Worm (Caenorhabditis elegans) whole organism, dauer: ENCODE results near the gene hot-7.

ENCODE experiments used
- unc-62 ChIP-seq: sonication (generic microtip); optimal IDR thresholded peaks from 2 replicates; lab custom pipeline; 2017; ENCODE audit warnings: missing biosample characterization, missing genetic modification reagents, missing genetic modification characterization

hot-7 gene

DNA sequence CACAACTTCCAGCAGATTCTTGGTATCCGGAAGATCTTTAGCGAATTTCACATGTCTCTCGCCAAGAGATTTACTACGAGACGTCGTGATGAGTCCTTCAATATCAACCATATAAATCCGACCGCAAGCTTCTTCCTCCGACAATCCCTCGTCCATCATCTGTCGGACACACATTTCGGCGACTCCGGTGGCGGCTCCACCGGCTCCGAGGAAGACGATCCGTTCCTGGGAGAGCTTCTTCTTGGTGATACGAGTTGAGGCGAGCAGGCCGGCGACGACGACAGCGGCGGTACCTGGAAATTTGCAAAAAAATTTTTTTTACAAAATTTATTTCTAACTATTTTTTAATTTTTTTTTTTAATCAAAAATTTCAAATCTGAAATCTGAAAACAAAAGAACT is 18.9 kb downstream of the hot-7 start:
- no peak for TF ChIP-seq unc-62 (GFP tag; lab: Kevin White, UChicago)

DNA sequence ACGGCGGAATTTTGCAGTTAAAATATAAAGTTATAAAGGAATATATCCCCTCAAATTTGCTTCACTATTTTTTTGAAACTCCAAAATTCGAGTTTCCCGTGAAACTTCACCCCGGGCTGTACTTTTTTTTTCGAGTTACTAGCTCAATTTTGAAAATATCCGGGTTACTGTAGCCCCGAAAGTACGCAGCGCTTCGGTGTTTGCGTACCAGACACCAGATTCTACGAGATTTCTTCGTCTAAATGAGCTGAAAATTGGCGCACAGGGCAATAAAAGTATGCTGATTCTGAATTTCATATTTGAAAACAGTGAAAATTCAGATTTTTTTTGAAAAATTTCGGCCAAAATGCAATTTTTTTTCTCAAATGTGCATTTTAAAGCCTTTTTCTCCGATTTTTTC is 19.7 kb downstream of the hot-7 start:
- no peak for TF ChIP-seq unc-62 (GFP tag; lab: Kevin White, UChicago)

DNA sequence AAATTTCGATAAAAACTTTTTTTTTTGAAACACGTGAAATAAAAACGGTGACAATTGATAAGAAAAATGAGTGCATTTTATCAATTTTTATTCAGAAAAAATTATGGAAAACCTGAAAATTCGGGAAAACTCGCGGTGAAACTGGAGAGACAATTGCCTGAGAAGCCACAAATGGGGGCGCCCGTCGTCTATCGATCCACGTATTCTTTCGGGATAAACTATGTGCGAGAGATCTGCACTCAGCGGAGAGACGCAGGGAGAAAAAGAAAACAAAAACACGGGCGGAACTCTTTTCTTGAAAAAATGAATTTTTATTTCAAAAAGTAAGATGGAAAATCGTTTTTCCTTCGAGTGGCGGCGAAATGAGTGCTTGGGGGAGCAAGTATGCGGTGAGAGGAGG is 22.7 kb downstream of the hot-7 start, which contains the start of gene men-1:
TSS of gene men-1 (minus strand) at position 242 of the 400 bp plus-strand sequence.
- TF ChIP-seq unc-62 (GFP tag; lab: Kevin White, UChicago): no peak

DNA sequence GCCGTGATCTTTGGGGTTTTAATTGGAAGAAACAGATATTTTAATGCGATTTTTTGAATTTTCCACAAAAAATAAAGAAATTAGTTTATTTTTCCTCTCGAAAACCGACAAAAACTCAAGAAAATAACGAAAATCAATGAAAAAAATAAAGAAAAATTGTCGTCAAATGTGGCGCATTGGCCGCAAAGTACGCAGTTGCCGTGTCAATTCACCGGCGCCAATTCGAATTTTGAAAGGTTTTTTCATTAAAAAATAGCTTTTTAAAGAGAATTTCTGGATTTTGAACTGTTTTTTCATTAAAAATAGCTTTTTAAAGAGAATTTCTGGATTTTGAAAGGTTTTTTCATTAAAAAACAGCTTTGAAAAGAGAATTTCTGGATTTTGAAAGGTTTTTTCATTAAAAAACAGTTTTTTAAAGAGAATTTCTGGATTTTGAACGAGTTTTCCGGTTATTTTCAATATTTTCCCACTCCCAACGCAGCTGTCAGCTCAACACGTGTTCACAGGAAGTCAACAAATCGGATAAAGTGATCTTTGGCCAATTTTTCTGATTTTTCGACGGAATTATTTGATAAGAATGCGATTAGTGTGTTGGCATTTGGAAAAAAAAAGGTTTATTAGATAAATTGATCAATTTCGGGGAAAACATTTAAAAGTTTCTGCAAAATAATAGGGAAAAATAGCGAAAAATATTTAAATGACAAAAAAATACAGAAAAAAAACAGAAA is 23.3 kb downstream of the hot-7 start:
- no peak for TF ChIP-seq unc-62 (GFP tag; lab: Kevin White, UChicago)

DNA sequence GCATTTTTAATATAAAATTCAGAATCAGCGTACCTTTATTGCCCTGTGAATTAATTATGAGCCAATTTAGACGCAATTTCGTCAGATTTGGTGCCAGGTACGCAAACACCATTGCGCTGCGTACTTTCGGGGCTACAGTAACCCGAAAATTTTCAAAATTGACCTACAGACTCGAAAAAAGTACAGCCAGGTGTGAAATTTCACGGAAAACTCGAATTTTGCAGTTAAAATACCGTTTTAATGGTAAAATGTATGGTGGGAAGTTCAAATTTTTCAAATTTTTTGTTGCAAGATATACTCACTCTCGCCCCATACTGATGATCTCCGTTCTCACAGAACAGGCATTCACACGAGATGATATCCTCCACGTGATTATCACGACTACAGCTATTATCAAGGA is 25.4 kb downstream of the hot-7 start:
- TF ChIP-seq unc-62 (GFP tag; lab: Kevin White, UChicago): no peak

DNA sequence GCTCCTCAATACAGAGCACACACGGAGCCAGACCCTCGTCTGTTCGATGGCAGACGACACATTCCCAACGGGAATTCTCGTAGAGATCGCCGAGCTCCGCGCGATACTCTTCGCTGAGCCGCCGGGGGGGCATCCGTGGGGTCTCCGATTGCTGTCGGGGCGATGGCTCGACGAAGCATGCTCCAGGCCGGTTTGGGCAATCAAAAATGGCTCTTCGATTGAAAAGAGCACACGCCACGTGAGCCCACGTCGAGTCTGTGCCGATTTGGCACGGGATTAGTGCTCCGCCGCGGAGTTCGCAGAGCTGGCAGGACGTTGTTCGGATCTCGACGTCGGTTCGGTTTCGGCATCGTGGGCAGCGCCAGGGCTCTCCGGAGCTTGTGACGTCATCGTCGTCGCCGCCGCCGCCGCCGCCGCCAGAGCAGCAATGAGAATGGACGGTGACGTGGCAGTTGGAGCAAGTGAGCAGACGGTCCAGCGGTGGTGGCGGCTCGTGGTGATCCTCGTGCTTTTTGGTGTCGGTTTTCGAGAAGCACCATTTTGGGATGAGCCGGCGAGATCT is 26.1 kb downstream of the hot-7 start:
- no peak for TF ChIP-seq unc-62 (GFP tag; lab: Kevin White, UChicago)

DNA sequence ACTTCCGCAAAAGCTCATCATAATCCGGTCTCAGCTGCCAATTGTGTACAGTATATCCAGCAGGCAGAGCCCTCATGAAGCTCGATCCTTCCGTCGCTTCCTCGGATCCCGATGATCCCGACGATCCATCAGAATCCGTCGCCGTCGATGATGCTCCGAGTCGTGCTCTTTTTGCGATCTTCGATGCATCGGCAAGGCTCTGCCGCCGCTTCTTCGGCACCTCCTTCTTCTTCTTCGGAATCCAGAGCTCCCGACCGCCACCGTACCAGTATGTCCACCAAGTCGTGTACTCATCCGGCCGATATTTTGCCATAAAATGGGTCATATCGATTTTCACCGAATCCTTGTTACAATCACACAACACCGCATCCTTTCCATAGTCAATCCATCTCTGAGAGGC is 28.7 kb downstream of the hot-7 start:
- no peak for TF ChIP-seq unc-62 (GFP tag; lab: Kevin White, UChicago)

DNA sequence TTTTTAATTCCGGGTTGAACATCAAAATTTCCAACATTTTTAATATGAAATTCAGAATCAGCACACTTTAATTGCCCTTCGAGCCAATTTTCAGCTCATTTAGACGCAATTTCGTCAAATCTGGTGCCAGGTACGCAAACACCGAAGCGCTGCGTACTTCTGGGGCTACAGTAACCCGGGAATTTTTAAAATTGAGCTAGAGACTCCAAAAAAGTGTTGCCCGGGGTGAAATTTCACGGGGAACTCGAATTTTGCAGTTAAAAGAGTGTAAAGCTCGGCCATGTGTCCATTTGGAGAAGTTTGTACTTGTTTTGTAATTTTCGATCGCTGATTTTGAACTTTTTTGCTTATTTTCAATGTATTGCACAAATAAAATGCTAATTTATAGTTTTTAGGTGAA is 31.0 kb downstream of the hot-7 start:
- no peak for TF ChIP-seq unc-62 (GFP tag; lab: Kevin White, UChicago)

DNA sequence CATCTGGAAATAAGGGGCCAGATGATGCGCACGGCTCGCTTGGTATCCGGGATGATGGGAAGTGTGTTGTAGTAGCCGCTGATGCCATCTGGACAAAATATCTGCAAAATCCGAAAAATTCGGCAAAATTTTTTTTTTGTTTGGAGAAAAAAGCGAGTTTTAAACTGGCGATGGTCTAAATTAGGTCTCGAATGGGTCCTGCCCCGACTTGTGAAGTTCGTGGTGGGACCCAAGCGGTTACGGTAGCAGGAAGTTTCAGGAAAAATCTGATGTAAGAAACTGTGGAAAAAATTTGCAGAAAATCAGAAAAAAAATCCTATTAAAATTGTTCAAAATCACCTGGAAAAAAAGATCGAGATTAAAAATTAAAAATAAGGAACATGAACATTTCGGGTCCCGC is 32.3 kb downstream of the hot-7 start, which contains the start of gene jmjd-2:
TSS of gene jmjd-2 (minus strand) at position 101 of the 400 bp plus-strand sequence.
- TF ChIP-seq unc-62 (GFP tag; lab: Kevin White, UChicago): no peak

DNA sequence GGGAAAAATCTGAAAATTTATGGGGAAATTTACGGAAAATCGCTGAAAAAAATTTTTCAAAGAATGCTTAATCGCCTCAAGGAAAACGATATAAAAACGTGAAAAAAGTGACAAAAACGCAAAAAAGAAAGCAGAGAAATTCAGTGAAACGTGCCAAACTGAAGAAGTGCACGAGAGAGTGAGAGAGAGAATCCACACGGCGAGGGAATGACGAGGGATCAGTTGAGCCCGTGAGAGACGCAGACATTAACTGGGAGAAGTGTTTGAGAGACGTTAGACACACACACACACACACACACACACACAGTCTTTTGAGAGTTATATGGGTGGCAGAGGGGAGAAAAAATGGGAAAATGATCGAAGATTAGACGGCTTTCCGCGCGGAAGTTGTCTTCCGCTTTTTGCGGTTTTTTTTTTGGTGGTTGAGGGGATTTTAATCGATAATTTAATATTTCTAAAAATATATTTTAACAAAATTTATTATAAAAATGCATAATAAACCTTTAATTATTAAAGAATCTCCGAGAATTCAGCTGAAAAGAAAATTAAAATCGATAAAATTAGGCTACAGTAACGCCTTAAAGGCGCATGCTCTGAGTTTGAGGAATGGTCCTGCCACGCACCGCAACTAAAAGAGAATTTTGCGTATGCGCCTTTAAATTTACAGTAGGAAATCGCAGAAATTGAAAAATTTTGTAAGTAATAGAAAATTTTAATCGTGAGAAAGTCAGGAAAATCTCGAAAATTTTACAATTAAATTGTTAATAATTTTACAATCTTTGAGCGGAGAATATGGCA is 33.4 kb downstream of the hot-7 start:
- no peak for TF ChIP-seq unc-62 (GFP tag; lab: Kevin White, UChicago)

DNA sequence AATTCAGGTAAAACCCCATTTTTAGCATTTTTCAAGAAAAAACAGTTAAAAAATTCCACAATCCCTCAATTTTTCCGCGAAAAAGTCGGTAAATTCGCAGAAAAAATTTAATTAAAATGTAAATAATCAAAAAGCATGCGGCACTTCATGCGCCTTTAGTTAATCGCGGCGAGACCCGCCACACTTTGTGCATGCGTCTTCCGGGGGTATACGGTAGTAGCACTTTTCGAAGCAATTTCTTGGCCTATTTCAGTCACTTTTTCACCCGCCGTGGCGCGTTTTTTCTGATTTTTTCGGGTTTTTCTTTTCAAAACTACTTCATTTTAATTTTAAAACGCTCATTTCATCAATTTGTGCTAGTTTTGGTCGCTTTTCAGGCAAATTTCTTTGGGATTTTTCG is 36.0 kb downstream of the hot-7 start:
- TF ChIP-seq unc-62 (GFP tag; lab: Kevin White, UChicago): no peak

DNA sequence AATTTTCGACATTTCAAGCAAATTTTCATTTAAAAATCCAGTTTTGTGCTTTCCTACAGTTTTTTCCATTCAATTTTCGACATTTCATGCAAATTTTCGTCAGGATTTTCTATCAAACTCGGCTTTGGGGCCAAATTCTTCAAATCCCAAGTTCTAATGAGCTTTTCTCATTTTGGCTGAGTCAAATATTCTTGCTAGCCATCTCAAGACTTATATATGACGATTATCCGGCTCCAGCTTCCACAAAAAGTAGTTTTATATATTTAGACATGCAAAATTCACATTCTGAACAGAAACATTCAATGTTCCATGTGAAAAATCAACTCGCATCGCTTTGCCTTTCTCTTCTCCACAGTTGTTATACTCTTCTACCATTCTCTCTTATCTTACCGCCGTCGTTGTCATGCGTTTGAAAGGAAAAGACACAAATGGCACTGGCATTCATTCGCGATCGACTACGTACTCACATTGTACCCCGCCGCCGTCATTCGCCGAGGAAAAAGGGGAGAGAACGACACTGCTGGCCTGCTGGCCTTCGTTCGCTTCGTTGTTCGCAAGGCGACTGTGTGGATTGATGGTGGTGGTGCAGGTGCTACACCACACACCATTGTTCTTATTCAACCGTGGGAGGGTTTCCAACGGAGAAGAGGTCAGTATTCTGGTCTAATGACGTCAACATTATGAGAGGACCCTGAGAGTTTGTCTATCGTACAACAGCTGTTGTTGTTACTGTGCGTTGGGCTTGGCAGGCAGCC is 36.7 kb downstream of the hot-7 start:
- no peak for TF ChIP-seq unc-62 (GFP tag; lab: Kevin White, UChicago)

DNA sequence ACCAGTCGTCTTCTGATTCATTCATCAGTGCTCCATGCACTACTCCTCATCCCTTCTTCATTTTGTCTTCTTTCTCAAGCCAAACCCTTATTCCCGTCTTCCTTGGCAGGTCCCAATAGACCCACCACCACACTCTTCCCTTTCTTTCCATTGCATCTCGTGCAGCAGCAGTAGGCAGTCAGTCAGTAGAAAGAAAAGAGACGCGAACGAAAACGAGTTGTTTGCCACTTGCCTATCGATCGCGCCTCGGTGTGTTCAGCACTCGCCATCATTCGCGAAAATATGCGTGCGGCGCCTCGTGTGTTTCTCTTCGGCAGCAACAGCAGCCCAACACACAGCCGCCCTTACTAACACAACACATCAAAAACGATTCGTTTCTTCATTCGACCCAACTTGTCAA is 38.3 kb downstream of the hot-7 start:
- TF ChIP-seq unc-62 (GFP tag; lab: Kevin White, UChicago): no peak

DNA sequence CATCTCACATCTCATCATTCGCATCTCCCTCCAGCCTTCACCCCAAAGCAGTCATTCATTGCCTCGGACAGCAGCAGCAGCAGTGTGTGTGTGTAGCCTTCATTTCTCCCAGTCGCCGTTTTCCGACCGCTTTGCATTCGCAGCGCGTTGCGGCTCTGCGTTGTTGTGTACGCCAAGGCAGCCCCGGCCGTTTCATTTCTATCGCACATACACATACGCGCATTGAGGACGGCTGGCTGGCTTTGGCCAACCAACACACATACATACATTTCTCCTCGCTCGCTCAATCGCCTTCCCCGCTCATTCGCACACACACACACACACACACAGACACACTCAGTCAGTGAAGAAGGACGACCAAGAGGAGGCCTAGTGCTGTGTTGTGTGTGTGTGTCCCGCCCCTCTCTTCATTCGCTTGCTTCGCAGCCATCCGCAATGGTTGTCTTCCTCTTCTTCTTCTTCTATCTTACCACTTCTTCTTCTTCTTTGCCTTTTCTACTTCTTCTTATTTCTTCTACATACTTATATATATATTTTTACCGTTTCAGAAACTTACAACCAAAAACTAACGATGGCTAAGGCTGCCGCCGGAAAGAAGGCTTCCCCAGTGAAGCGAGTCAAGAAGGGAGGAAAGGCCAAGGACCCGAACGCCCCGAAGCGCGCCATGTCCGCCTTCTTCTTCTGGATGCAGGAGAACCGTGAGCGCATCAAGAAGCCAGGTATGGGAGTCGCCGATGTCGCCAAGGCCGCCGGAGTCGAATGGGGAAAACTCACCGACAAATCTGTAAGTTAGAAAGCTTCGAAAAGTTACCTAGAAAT is 39.1 kb downstream of the hot-7 start, which contains the start of gene hmg-1.1:
TSS of gene hmg-1.1 (plus strand) at position 549 of the 819 bp plus-strand sequence.
- TF ChIP-seq unc-62 (GFP tag; lab: Kevin White, UChicago): no peak
